Fruit fly (Drosophila melanogaster) whole organism, embryonic: ENCODE measurements around the gene HtrA2.

Source experiments
- Adf1 ChIP-seq: fragments of 200-800 bp; sonication (Bioruptor generic); IDR thresholded peaks from 2 replicates; pipeline ENCODE4 v1.3.6; 2022; ENCODE audit warnings: missing biosample characterization, missing genetic modification characterization
- C15 ChIP-seq: fragments of 200-800 bp; sonication (Bioruptor generic); IDR thresholded peaks from 3 replicates; pipeline ENCODE4 v1.3.6; 2022; ENCODE audit warnings: missing biosample characterization, missing genetic modification characterization
- CG11504 ChIP-seq: fragments of 200-800 bp; sonication (Bioruptor generic); optimal IDR thresholded peaks from 3 replicates; lab custom pipeline; 2019; ENCODE audit warnings: missing biosample characterization, mild to moderate bottlenecking, missing genetic modification characterization, moderate library complexity
- CG1233 ChIP-seq: fragments of 200-800 bp; sonication (Bioruptor generic); optimal IDR thresholded peaks from 4 replicates; lab custom pipeline; 2018; ENCODE audit warnings: missing biosample characterization, mild to moderate bottlenecking, missing genetic modification characterization
- CG12391 ChIP-seq: fragments of 200-800 bp; sonication (Bioruptor generic); optimal IDR thresholded peaks from 3 replicates; lab custom pipeline; 2018; ENCODE audit warnings: missing biosample characterization, mild to moderate bottlenecking, missing genetic modification characterization, moderate library complexity
- CG13624 ChIP-seq: fragments of 200-800 bp; sonication (Bioruptor generic); optimal IDR thresholded peaks from 2 replicates; lab custom pipeline; 2016; ENCODE audit warnings: missing biosample characterization, missing genetic modification characterization
- CG14667 ChIP-seq: fragments of 200-800 bp; sonication (Bioruptor generic); IDR thresholded peaks from 2 replicates; pipeline ENCODE4 v1.3.6; 2022; ENCODE audit warnings: missing biosample characterization, missing genetic modification characterization
- CG1602 ChIP-seq: fragments of 200-800 bp; sonication (Bioruptor generic); optimal IDR thresholded peaks from 3 replicates; lab custom pipeline; 2016; ENCODE audit warnings: missing biosample characterization, missing genetic modification characterization
- CG17328 ChIP-seq: fragments of 200-800 bp; sonication (Bioruptor generic); IDR thresholded peaks from 2 replicates; pipeline ENCODE4 v1.3.6; 2022; ENCODE audit warnings: missing biosample characterization, missing genetic modification characterization
- CG17361 ChIP-seq: fragments of 200-800 bp; sonication (Bioruptor generic); IDR thresholded peaks from 3 replicates; pipeline ENCODE4 v1.3.6; 2022; ENCODE audit warnings: missing biosample characterization, missing genetic modification characterization
- CG17912 ChIP-seq: fragments of 200-800 bp; sonication (Bioruptor generic); optimal IDR thresholded peaks from 2 replicates; lab custom pipeline; 2018; ENCODE audit warnings: missing biosample characterization, mild to moderate bottlenecking, missing genetic modification characterization
- CG6813 ChIP-seq: fragments of 200-800 bp; sonication (Bioruptor generic); optimal IDR thresholded peaks from 2 replicates; lab custom pipeline; 2017; ENCODE audit warnings: missing biosample characterization, missing genetic modification characterization, mild to moderate bottlenecking, moderate library complexity, missing genetic modification reagents
- CG8290 ChIP-seq, 3 experiments: fragments of 200-800 bp; sonication (Bioruptor generic); optimal IDR thresholded peaks; 2 replicates each; lab custom pipeline; 2016 to 2019; ENCODE audit warnings: missing biosample characterization in 3 of 3, missing genetic modification characterization in 3 of 3, mild to moderate bottlenecking in 2 of 3, moderate library complexity in 1 of 3
- CTCF ChIP-seq: fragments of 200-800 bp; sonication (Bioruptor generic); optimal IDR thresholded peaks from 2 replicates; lab custom pipeline; 2017; ENCODE audit warnings: missing biosample characterization, mild to moderate bottlenecking, missing genetic modification characterization, moderate library complexity
- CrebB ChIP-seq: fragments of 200-800 bp; sonication (Bioruptor generic); optimal IDR thresholded peaks from 3 replicates; lab custom pipeline; 2018; ENCODE audit warnings: missing biosample characterization, mild to moderate bottlenecking, missing genetic modification characterization
- D ChIP-seq, 2 experiments: fragments of 200-800 bp in 1 of 2; fragments of >200 bp in 1 of 2; sonication (Bioruptor generic) in 1 of 2; optimal IDR thresholded peaks; 2 replicates in 1 of 2; 3 replicates in 1 of 2; lab custom pipeline; 2017; ENCODE audit warnings: mild to moderate bottlenecking in 1 of 2, missing biosample characterization in 1 of 2, missing genetic modification characterization in 1 of 2, missing genetic modification reagents in 1 of 2
- D19A ChIP-seq: fragments of 200-800 bp; optimal IDR thresholded peaks from 3 replicates; lab custom pipeline; 2019; ENCODE audit warnings: missing biosample characterization, mild to moderate bottlenecking, missing genetic modification characterization, moderate library complexity
- Dbx ChIP-seq: fragments of 200-800 bp; sonication (Bioruptor generic); IDR thresholded peaks from 3 replicates; pipeline ENCODE4 v1.3.6; 2022; ENCODE audit warnings: missing biosample characterization, missing genetic modification characterization
- Dip3 ChIP-seq: fragments of 200-800 bp; sonication (Bioruptor generic); optimal IDR thresholded peaks from 3 replicates; lab custom pipeline; 2016; ENCODE audit warnings: missing biosample characterization, missing genetic modification characterization
- ERR ChIP-seq: fragments of 200-800 bp; sonication (Bioruptor generic); optimal IDR thresholded peaks from 2 replicates; lab custom pipeline; 2016; ENCODE audit warnings: missing biosample characterization, missing genetic modification characterization
- Ets97D ChIP-seq: fragments of 200-800 bp; sonication (Bioruptor generic); optimal IDR thresholded peaks from 3 replicates; lab custom pipeline; 2016; ENCODE audit warnings: missing biosample characterization, missing genetic modification characterization
- Fer2 ChIP-seq: fragments of 200-800 bp; sonication (Bioruptor generic); optimal IDR thresholded peaks from 2 replicates; lab custom pipeline; 2018; ENCODE audit warnings: missing biosample characterization, mild to moderate bottlenecking, missing genetic modification characterization, moderate library complexity
- Gsc ChIP-seq: fragments of 200-800 bp; sonication (Bioruptor generic); IDR thresholded peaks from 2 replicates; pipeline ENCODE4 v1.3.6; 2022; ENCODE audit warnings: missing biosample characterization, missing genetic modification characterization
- HLH54F ChIP-seq: fragments of 200-800 bp; sonication (Bioruptor generic); optimal IDR thresholded peaks from 3 replicates; lab custom pipeline; 2016; ENCODE audit warnings: missing biosample characterization, missing genetic modification characterization
- Hand ChIP-seq: fragments of 200-800 bp; sonication (Bioruptor generic); optimal IDR thresholded peaks from 2 replicates; lab custom pipeline; 2017; ENCODE audit warnings: mild to moderate bottlenecking, missing biosample characterization, missing genetic modification reagents, missing genetic modification characterization
- Hr78 ChIP-seq, 2 experiments: fragments of 200-800 bp in 1 of 2; fragments of >200 bp in 1 of 2; sonication (Bioruptor generic) in 1 of 2; optimal IDR thresholded peaks; 2 replicates each; lab custom pipeline; 2017 to 2019; ENCODE audit warnings: missing biosample characterization in 2 of 2, missing genetic modification characterization in 2 of 2, mild to moderate bottlenecking in 1 of 2, moderate library complexity in 1 of 2
- Neu2 ChIP-seq: fragments of 200-800 bp; sonication (Bioruptor generic); optimal IDR thresholded peaks from 3 replicates; lab custom pipeline; 2016; ENCODE audit warnings: missing biosample characterization, missing genetic modification characterization, borderline replicate concordance
- Oli ChIP-seq: fragments of 200-800 bp; sonication (Bioruptor generic); optimal IDR thresholded peaks from 2 replicates; lab custom pipeline; 2018; ENCODE audit warnings: missing biosample characterization, mild to moderate bottlenecking, missing genetic modification characterization, moderate library complexity
- Ptx1 ChIP-seq: fragments of 200-800 bp; sonication (Bioruptor generic); IDR thresholded peaks from 2 replicates; pipeline ENCODE4 v1.3.6; 2022; ENCODE audit warnings: missing biosample characterization, missing genetic modification characterization
- Ravus ChIP-seq: fragments of 200-800 bp; sonication (Bioruptor generic); IDR thresholded peaks from 2 replicates; pipeline ENCODE4 v1.3.6; 2022; ENCODE audit warnings: missing biosample characterization, missing genetic modification characterization
- Taf1 ChIP-seq: fragments of 200-800 bp; sonication (Bioruptor generic); IDR thresholded peaks from 2 replicates; pipeline ENCODE4 v1.3.6; 2022; ENCODE audit warnings: missing biosample characterization, missing genetic modification characterization
- bowl ChIP-seq: fragments of 200-800 bp; sonication (Bioruptor generic); IDR thresholded peaks from 2 replicates; pipeline ENCODE4 v1.3.6; 2022; ENCODE audit warnings: missing biosample characterization, missing genetic modification characterization
- da ChIP-seq: fragments of 200-800 bp; sonication (Bioruptor generic); optimal IDR thresholded peaks from 2 replicates; lab custom pipeline; 2016; ENCODE audit warnings: missing biosample characterization, missing genetic modification characterization
- ftz-f1 ChIP-seq: fragments of 200-800 bp; sonication (Bioruptor generic); optimal IDR thresholded peaks from 2 replicates; lab custom pipeline; 2016; ENCODE audit warnings: missing biosample characterization, missing genetic modification characterization
- gfzf ChIP-seq: fragments of 200-800 bp; sonication (Bioruptor generic); optimal IDR thresholded peaks from 2 replicates; lab custom pipeline; 2016; ENCODE audit warnings: missing biosample characterization, mild to moderate bottlenecking, missing genetic modification characterization, moderate library complexity
- gsb ChIP-seq: fragments of 200-800 bp; sonication (Bioruptor generic); IDR thresholded peaks from 2 replicates; pipeline ENCODE4 v1.3.6; 2022; ENCODE audit warnings: missing biosample characterization, missing genetic modification characterization
- nerfin-1 ChIP-seq: fragments of 200-800 bp; sonication (Bioruptor generic); optimal IDR thresholded peaks from 3 replicates; lab custom pipeline; 2019; ENCODE audit warnings: missing biosample characterization, mild to moderate bottlenecking, missing genetic modification characterization, moderate library complexity
- nmo ChIP-seq: fragments of 200-800 bp; sonication (Bioruptor generic); optimal IDR thresholded peaks from 2 replicates; lab custom pipeline; 2018; ENCODE audit warnings: missing biosample characterization, mild to moderate bottlenecking, missing genetic modification characterization, moderate library complexity
- nom ChIP-seq: fragments of 200-800 bp; sonication (Bioruptor generic); optimal IDR thresholded peaks from 2 replicates; lab custom pipeline; 2017; ENCODE audit warnings: missing biosample characterization, missing genetic modification characterization, mild to moderate bottlenecking, moderate library complexity, missing genetic modification reagents
- oc ChIP-seq: fragments of 200-800 bp; sonication (Bioruptor generic); optimal IDR thresholded peaks from 2 replicates; lab custom pipeline; 2018; ENCODE audit warnings: missing biosample characterization, mild to moderate bottlenecking, missing genetic modification characterization, moderate library complexity
- onecut ChIP-seq: fragments of 200-800 bp; sonication (Bioruptor generic); IDR thresholded peaks from 2 replicates; pipeline ENCODE4 v1.3.6; 2022; ENCODE audit warnings: missing biosample characterization, missing genetic modification characterization
- pan ChIP-seq, 4 experiments: fragments of >200 bp in 3 of 4; fragments of 200-800 bp in 1 of 4; sonication (Bioruptor generic) in 1 of 4; optimal IDR thresholded peaks in 3 of 4; IDR thresholded peaks in 1 of 4; 2 replicates each; pipeline versions ENCODE4 v1.3.6 to Lab custom; 2017 to 2022; ENCODE audit warnings: missing biosample characterization in 2 of 4, missing genetic modification characterization in 2 of 4, mixed read lengths in 1 of 4
- pita ChIP-seq: fragments of 200-800 bp; sonication (Bioruptor generic); optimal IDR thresholded peaks from 2 replicates; lab custom pipeline; 2017; ENCODE audit warnings: missing biosample characterization, mild to moderate bottlenecking, missing genetic modification characterization
- pnt ChIP-seq: fragments of 200-800 bp; sonication (Bioruptor generic); optimal IDR thresholded peaks from 3 replicates; lab custom pipeline; 2016; ENCODE audit warnings: missing biosample characterization, missing genetic modification characterization
- scrt ChIP-seq: fragments of 200-800 bp; sonication (Bioruptor generic); optimal IDR thresholded peaks from 2 replicates; lab custom pipeline; 2018; ENCODE audit warnings: missing biosample characterization, mild to moderate bottlenecking, missing genetic modification characterization, moderate library complexity
- sim ChIP-seq: fragments of 200-800 bp; sonication (Bioruptor generic); IDR thresholded peaks from 2 replicates; pipeline ENCODE4 v1.3.6; 2022; ENCODE audit warnings: missing biosample characterization, missing genetic modification characterization
- stwl ChIP-seq: fragments of 200-800 bp; sonication (Bioruptor generic); optimal IDR thresholded peaks from 3 replicates; lab custom pipeline; 2018; ENCODE audit warnings: missing biosample characterization, mild to moderate bottlenecking, missing genetic modification characterization, moderate library complexity
- unpg ChIP-seq: fragments of 200-800 bp; sonication (Bioruptor generic); optimal IDR thresholded peaks from 3 replicates; lab custom pipeline; 2018; ENCODE audit warnings: missing biosample characterization, mild to moderate bottlenecking, missing genetic modification characterization, moderate library complexity
- yki ChIP-seq: fragments of >200 bp; optimal IDR thresholded peaks from 3 replicates; lab custom pipeline; 2018
- z ChIP-seq: fragments of 200-800 bp; sonication (Bioruptor generic); IDR thresholded peaks from 3 replicates; pipeline ENCODE4 v1.3.6; 2022; ENCODE audit warnings: missing biosample characterization, missing genetic modification characterization

HtrA2 gene

dm6 chr3R:14476273-14476672 lies 35.2 kb downstream of the HtrA2 start (continued):
- no peak for TF ChIP-seq stwl (tag; lab: Kevin White, UChicago)
- no peak for TF ChIP-seq CG17912 (GFP tag; lab: Kevin White, UChicago)
- TF ChIP-seq nmo (GFP tag; lab: Kevin White, UChicago), result peak; percentile 58
- TF ChIP-seq CG17361 (GFP tag; lab: Robert Waterston, UW), result peak; percentile 68
- TF ChIP-seq pan (optimal IDR thresholded peaks at IDR 0.05; lab: Kevin White, UChicago), result no peak
- peak in 1 of 2 experiments; percentile 81 for TF ChIP-seq pan (GFP tag; optimal IDR thresholded peaks at IDR 0.05 in 1 of 2, IDR thresholded peaks at IDR 0.05 in 1 of 2)
- peak; percentile 72 for TF ChIP-seq Oli (tag; lab: Kevin White, UChicago)
- no peak for TF ChIP-seq CTCF
- peak; percentile 44 for TF ChIP-seq D19A
- 0 out of 3 replicates have a peak, but pooled peaks have one; percentile 18 for TF ChIP-seq C15 (GFP tag; lab: Robert Waterston, UW)
- peak; percentile 51 for TF ChIP-seq scrt
- no peak for TF ChIP-seq Hand (GFP tag; lab: Kevin White, UChicago)
- no peak for TF ChIP-seq sim (GFP tag; lab: Robert Waterston, UW)
- TF ChIP-seq Neu2 (GFP tag; lab: Kevin White, UChicago), result no peak
- no peak for TF ChIP-seq Fer2 (tag; lab: Kevin White, UChicago)
- no peak for TF ChIP-seq CG8290 (GFP tag; optimal IDR thresholded peaks at IDR 0.05; lab: Kevin White, UChicago)
- peak in 1 of 2 experiments; percentile 91 for TF ChIP-seq CG8290 (tag; optimal IDR thresholded peaks at IDR 0.05; lab: Kevin White, UChicago)
- no peak for TF ChIP-seq D (optimal IDR thresholded peaks at IDR 0.05; lab: Kevin White, UChicago)
- TF ChIP-seq D (GFP tag; optimal IDR thresholded peaks at IDR 0.05; lab: Kevin White, UChicago), result peak; percentile 36
- peak; percentile 38 for TF ChIP-seq Dip3
- TF ChIP-seq CG13624 (GFP tag; lab: Kevin White, UChicago), result peak; percentile 58
- TF ChIP-seq CG12391 (tag; lab: Kevin White, UChicago), result peak; percentile 56
- TF ChIP-seq bowl (GFP tag; lab: Robert Waterston, UW), result peak; percentile 68; the same call in 1 of the 2 replicates
- TF ChIP-seq yki (lab: Kevin White, UChicago), result no peak
- TF ChIP-seq CG1233 (GFP tag; lab: Kevin White, UChicago), result peak; percentile 53
- peak; percentile 27; the same call in 1 of the 3 replicates for TF ChIP-seq Dbx (GFP tag; lab: Robert Waterston, UW)
- peak; percentile 66 for TF ChIP-seq CG17328 (GFP tag; lab: Robert Waterston, UW)
- TF ChIP-seq z, result no peak
- TF ChIP-seq HLH54F (GFP tag; lab: Kevin White, UChicago), result peak; percentile 54
- peak; percentile 25 for TF ChIP-seq Ravus
- peak; percentile 42 for TF ChIP-seq CG6813 (GFP tag; lab: Kevin White, UChicago)
- TF ChIP-seq Ptx1 (GFP tag; lab: Robert Waterston, UW), result peak; percentile 88
- peak; percentile 33; the same call in 1 of the 2 replicates for TF ChIP-seq Taf1 (GFP tag; lab: Robert Waterston, UW)
- peak; percentile 26 for TF ChIP-seq CrebB
- peak; percentile 75 for TF ChIP-seq pnt (GFP tag; lab: Kevin White, UChicago)
- TF ChIP-seq gfzf (GFP tag; lab: Kevin White, UChicago), result no peak
- TF ChIP-seq CG1602 (GFP tag; lab: Kevin White, UChicago), result no peak
- peak; percentile 58 for TF ChIP-seq oc (tag; lab: Kevin White, UChicago)
- TF ChIP-seq ftz-f1 (GFP tag; lab: Kevin White, UChicago), result no peak
- TF ChIP-seq Gsc (GFP tag; lab: Robert Waterston, UW), result no peak
- TF ChIP-seq Hr78 (GFP tag; optimal IDR thresholded peaks at IDR 0.05; lab: Kevin White, UChicago), result no peak
- TF ChIP-seq pita (GFP tag; lab: Kevin White, UChicago), result no peak
- peak; percentile 77 for TF ChIP-seq unpg
- no peak for TF ChIP-seq Adf1 (GFP tag; lab: Robert Waterston, UW)
- no peak for TF ChIP-seq Ets97D
- TF ChIP-seq nerfin-1 (tag; lab: Kevin White, UChicago), result peak; percentile 4
- TF ChIP-seq nom (GFP tag; lab: Kevin White, UChicago), result no peak
- peak; percentile 86 for TF ChIP-seq CG11504 (tag; lab: Kevin White, UChicago)
- no peak for TF ChIP-seq da (GFP tag; lab: Kevin White, UChicago)
- peak; percentile 55 for TF ChIP-seq onecut
- peak; percentile 70 for TF ChIP-seq CG14667
- TF ChIP-seq ERR (GFP tag; lab: Kevin White, UChicago), result no peak
- peak; percentile 71 for TF ChIP-seq gsb (GFP tag; lab: Robert Waterston, UW)
- TF ChIP-seq, all 482 proteins: peak for 291
